Fruit fly (Drosophila melanogaster): Measurements from ENCODE around the gene CG3868.

DNA sequence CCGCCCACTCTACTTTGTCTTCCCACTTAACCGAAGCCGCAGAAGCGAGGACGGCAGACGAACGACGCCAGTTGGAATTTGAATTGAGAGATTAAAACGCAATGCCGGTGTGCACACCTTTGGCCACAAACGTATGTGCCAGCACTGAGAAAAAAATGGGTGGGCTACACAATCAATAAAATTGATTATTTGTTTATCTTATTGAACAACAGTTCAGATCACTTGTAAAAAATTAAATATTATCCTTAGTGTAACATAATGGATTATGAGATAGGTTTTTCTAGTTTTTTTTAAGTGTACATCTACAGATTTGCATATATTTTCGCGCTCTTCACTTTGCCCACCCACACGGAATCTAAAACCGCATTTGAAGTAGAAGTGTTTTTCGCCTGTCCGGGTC, 49.0 kb upstream of the CG3868 start:
- TF ChIP-seq Dll (optimal IDR thresholded peaks at IDR 0.05) (no peak), CG8478 (optimal IDR thresholded peaks at IDR 0.05) (no peak)

Data from whole organism.